Fruit fly (Drosophila melanogaster): ENCODE data around the gene MED17.
A peak's percentile ranks its signal among the peaks of the same experiment; 100 is the strongest.

DNA sequence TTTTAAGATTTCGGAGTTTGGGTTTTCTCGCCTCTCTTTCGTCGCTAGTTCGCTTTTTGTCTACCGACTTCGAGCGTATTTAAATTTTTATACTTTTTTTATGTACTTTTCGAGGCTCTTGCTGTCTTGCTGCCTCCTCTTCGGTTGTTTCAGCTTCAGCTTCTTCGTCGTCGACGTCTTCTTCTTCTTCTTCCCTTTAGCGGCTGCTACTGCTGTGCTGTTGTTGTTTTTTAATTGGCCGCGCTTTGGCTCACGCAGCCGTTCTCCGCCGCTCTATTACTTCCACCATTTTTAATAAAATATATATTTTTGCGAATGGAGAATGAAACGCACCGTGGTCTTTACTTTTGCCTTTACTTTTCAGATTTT, 7.7 kb downstream of the MED17 start:
- TF ChIP-seq NC2α (GFP tag; optimal IDR thresholded peaks at IDR 0.05): no peak
- no peak for TF ChIP-seq Bgb (GFP tag; IDR thresholded peaks at IDR 0.05; ENCODE audit: partially characterized antibody)
- no peak for TF ChIP-seq kay (GFP tag; optimal IDR thresholded peaks at IDR 0.05)
- no peak for TF ChIP-seq CG3838 (GFP tag; optimal IDR thresholded peaks at IDR 0.05)
- TF ChIP-seq scrt (GFP tag; optimal IDR thresholded peaks at IDR 0.05): no peak
- peak; percentile 63 for TF ChIP-seq Vsx1 (GFP tag; optimal IDR thresholded peaks at IDR 0.05)
- no peak for TF ChIP-seq repo (GFP tag; optimal IDR thresholded peaks at IDR 0.05)
- TF ChIP-seq usp (GFP tag; optimal IDR thresholded peaks at IDR 0.05): no peak
- no peak for TF ChIP-seq CG1024 (GFP tag; IDR thresholded peaks at IDR 0.05)
- no peak for TF ChIP-seq bab2 (GFP tag; optimal IDR thresholded peaks at IDR 0.05)
- TF ChIP-seq gsb-n (tag; optimal IDR thresholded peaks at IDR 0.05): no peak
